Worm (Caenorhabditis elegans): Measurements from ENCODE around the gene Y116A8C.10.

The Y116A8C.10 gene

DNA sequence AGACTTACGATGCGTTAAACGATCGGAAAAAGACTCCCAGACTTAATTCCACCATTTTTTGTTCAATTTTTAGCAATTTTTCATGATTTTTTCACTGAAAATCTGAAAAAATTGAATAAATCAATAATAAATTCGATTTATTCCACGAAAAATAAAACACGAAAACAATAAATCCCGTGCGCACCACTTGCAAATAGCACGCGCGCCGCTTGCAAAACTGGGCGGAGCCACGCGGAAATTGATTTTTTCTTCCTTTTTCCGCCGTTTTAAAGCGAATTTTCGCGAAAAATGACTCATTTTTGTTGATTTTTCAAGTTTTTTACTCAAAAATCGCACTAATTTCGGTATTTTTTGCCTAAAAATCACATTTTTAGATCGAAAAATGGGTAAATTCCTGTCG lies 7.8 kb upstream of the Y116A8C.10 start, which contains the start of the genes Y116A8C.9 and arf-6 (continued):
- no peak for TF ChIP-seq chd-7 (tag; optimal IDR thresholded peaks at IDR 0.05)
- no peak for TF ChIP-seq F55B11.4 (tag; optimal IDR thresholded peaks at IDR 0.05; ENCODE audit: borderline replicate concordance, insufficient read depth)
- TF ChIP-seq dox-1 (GFP tag; IDR thresholded peaks at IDR 0.05), result peak; percentile 71
- 0 out of 2 replicates have a peak, but pooled peaks have one; percentile 18 for TF ChIP-seq hmg-1.2 (GFP tag; IDR thresholded peaks at IDR 0.05)
- TF ChIP-seq ceh-40 (GFP tag; IDR thresholded peaks at IDR 0.05), result no peak
- TF ChIP-seq lin-26 (GFP tag; IDR thresholded peaks at IDR 0.05), result no peak
- no peak for TF ChIP-seq ztf-3 (GFP tag; optimal IDR thresholded peaks at IDR 0.05)
- TF ChIP-seq nhr-179 (tag; optimal IDR thresholded peaks at IDR 0.05), result no peak
- peak; percentile 76 for TF ChIP-seq F49E8.2 (tag; optimal IDR thresholded peaks at IDR 0.05; ENCODE audit: insufficient read depth)
- TF ChIP-seq ama-1 (optimal IDR thresholded peaks at IDR 0.05), result no peak
- peak in 1 of 2 experiments; percentile 36 for TF ChIP-seq ama-1 (GFP tag; optimal IDR thresholded peaks at IDR 0.05)
- TF ChIP-seq ztf-22 (GFP tag; optimal IDR thresholded peaks at IDR 0.05), result no peak
- no peak for TF ChIP-seq ztf-6 (GFP tag; IDR thresholded peaks at IDR 0.05)
- no peak for TF ChIP-seq efl-1 (GFP tag; optimal IDR thresholded peaks at IDR 0.05)
- 0 out of 2 replicates have a peak, but pooled peaks have one; percentile 20 for TF ChIP-seq rcor-1 (GFP tag; IDR thresholded peaks at IDR 0.05)
- no peak for TF ChIP-seq xnd-1 (tag; optimal IDR thresholded peaks at IDR 0.05)
- TF ChIP-seq ceh-79 (tag; optimal IDR thresholded peaks at IDR 0.05), result no peak
- TF ChIP-seq F52B5.7 (tag; optimal IDR thresholded peaks at IDR 0.05), result no peak
- no peak for TF ChIP-seq hmg-20 (GFP tag; IDR thresholded peaks at IDR 0.05)
- TF ChIP-seq madf-6 (GFP tag; IDR thresholded peaks at IDR 0.05), result peak; percentile 56; the same call in 1 of the 2 replicates
- no peak for TF ChIP-seq ceh-91 (GFP tag; IDR thresholded peaks at IDR 0.05)
- TF ChIP-seq attf-5 (GFP tag; optimal IDR thresholded peaks at IDR 0.05), result peak; percentile 64
- peak; percentile 2 for TF ChIP-seq madf-10 (tag; optimal IDR thresholded peaks at IDR 0.05)
- TF ChIP-seq Y95B8A.8 (GFP tag; IDR thresholded peaks at IDR 0.05), result no peak
- no peak for TF ChIP-seq aptf-2 (GFP tag; conservative IDR thresholded peaks at IDR 0.05)
- TF ChIP-seq cebp-1 (GFP tag; IDR thresholded peaks at IDR 0.05), result no peak
- TF ChIP-seq cebp-1 (tag; optimal IDR thresholded peaks at IDR 0.05), result peak; percentile 56
- TF ChIP-seq C17E4.6 (GFP tag; IDR thresholded peaks at IDR 0.05), result no peak; the same call in 1 of the 2 replicates
- no peak for TF ChIP-seq mes-4 (tag; optimal IDR thresholded peaks at IDR 0.05)
- TF ChIP-seq mcd-1 (GFP tag; IDR thresholded peaks at IDR 0.05), result peak; percentile 53; the same call in 1 of the 2 replicates
- TF ChIP-seq hlh-26 (GFP tag; conservative IDR thresholded peaks at IDR 0.05), result no peak
- no peak for TF ChIP-seq ztf-25 (GFP tag; IDR thresholded peaks at IDR 0.05)
- TF ChIP-seq cebp-2 (GFP tag; IDR thresholded peaks at IDR 0.05), result no peak
- TF ChIP-seq madf-3 (GFP tag; IDR thresholded peaks at IDR 0.05), result 0 out of 2 replicates have a peak, but pooled peaks have one; percentile 55
- TF ChIP-seq dpff-1 (tag; optimal IDR thresholded peaks at IDR 0.05), result no peak
- TF ChIP-seq F39B2.1 (GFP tag; IDR thresholded peaks at IDR 0.05), result no peak
- TF ChIP-seq F22D6.2 (tag; optimal IDR thresholded peaks at IDR 0.05), result no peak
- no peak for TF ChIP-seq hsf-1 (GFP tag; IDR thresholded peaks at IDR 0.05)
- no peak for TF ChIP-seq Y56A3A.18 (GFP tag; IDR thresholded peaks at IDR 0.05)
- no peak for TF ChIP-seq atf-7 (tag; optimal IDR thresholded peaks at IDR 0.05)
- TF ChIP-seq pha-4 (tag; optimal IDR thresholded peaks at IDR 0.05), result no peak
- no peak for TF ChIP-seq mxl-1 (tag; optimal IDR thresholded peaks at IDR 0.05)
- peak; percentile 70 for TF ChIP-seq athp-1 (tag; optimal IDR thresholded peaks at IDR 0.05)
- no peak for TF ChIP-seq repo-1 (tag; optimal IDR thresholded peaks at IDR 0.05)
- peak; percentile 40 for TF ChIP-seq unc-130 (GFP tag; optimal IDR thresholded peaks at IDR 0.05)
- TF ChIP-seq ceh-58 (GFP tag; IDR thresholded peaks at IDR 0.05), result no peak

Data from whole organism, young adult.